Worm (Caenorhabditis elegans): ENCODE results near the gene rcq-5.

ce11 chrIII:4092020-4092419, 34.2 kb upstream of the rcq-5 start, which contains the start of gene C03C10.5:
- TF ChIP-seq ama-1 (optimal IDR thresholded peaks at IDR 0.05), result no peak
- TF ChIP-seq tbx-37 (GFP tag; conservative IDR thresholded peaks at IDR 0.05), result no peak
- TF ChIP-seq hmbx-1 (tag; optimal IDR thresholded peaks at IDR 0.05), result no peak
- no peak for TF ChIP-seq hmg-4 (GFP tag; optimal IDR thresholded peaks at IDR 0.05)
- TF ChIP-seq tra-4 (tag; optimal IDR thresholded peaks at IDR 0.05), result no peak
- TF ChIP-seq flt-1 (GFP tag; IDR thresholded peaks at IDR 0.05), result no peak
- no peak for TF ChIP-seq tbx-11 (GFP tag; IDR thresholded peaks at IDR 0.05)
- TF ChIP-seq sea-1 (GFP tag; conservative IDR thresholded peaks at IDR 0.05), result no peak
- no peak for TF ChIP-seq ets-7 (tag; optimal IDR thresholded peaks at IDR 0.05)
- no peak for TF ChIP-seq hnd-1 (tag; optimal IDR thresholded peaks at IDR 0.05)
- no peak for TF ChIP-seq aly-1 (tag; optimal IDR thresholded peaks at IDR 0.05)
- no peak for TF ChIP-seq pes-1 (GFP tag; IDR thresholded peaks at IDR 0.05)
- TF ChIP-seq scrt-1 (GFP tag; IDR thresholded peaks at IDR 0.05), result no peak
- no peak for TF ChIP-seq ceh-36 (tag; optimal IDR thresholded peaks at IDR 0.05)

All from whole organism, early embryonic.